Worm (Caenorhabditis elegans) whole organism, young adult: Measurements from ENCODE around the gene lge-1.

Experiments used
- B0035.1 ChIP-seq: sonication (generic microtip); optimal IDR thresholded peaks from 2 replicates; lab custom pipeline; 2016; ENCODE audit warnings: missing genetic modification characterization, mild to moderate bottlenecking, missing compliant biosample characterization, missing genotype, missing genetic modification reagents
- C06A6.2 ChIP-seq: fragments of 200-800 bp; sonication (Bioruptor generic); conservative IDR thresholded peaks from 2 replicates; pipeline ENCODE4 v1.3.6; 2022; ENCODE audit warnings: missing genetic modification characterization, missing compliant biosample characterization
- F10E7.11 ChIP-seq: sonication (generic microtip); optimal IDR thresholded peaks from 2 replicates; lab custom pipeline; 2017; ENCODE audit warnings: mild to moderate bottlenecking, missing genetic modification characterization, moderate library complexity, missing compliant biosample characterization
- F23B12.7 ChIP-seq: sonication (generic microtip); optimal IDR thresholded peaks from 2 replicates; lab custom pipeline; 2017; ENCODE audit warnings: missing genetic modification characterization, mild to moderate bottlenecking, missing compliant biosample characterization, antibody characterized with exemption, moderate library complexity; ENCODE audit not compliant: insufficient read depth
- F52B5.7 ChIP-seq: sonication (generic microtip); optimal IDR thresholded peaks from 2 replicates; lab custom pipeline; 2016; ENCODE audit warnings: mild to moderate bottlenecking, missing genetic modification characterization, missing compliant biosample characterization
- Y56A3A.18 ChIP-seq: fragments of 200-800 bp; sonication (Bioruptor generic); IDR thresholded peaks from 2 replicates; pipeline ENCODE4 v1.3.6; 2022; ENCODE audit warnings: missing genetic modification reagents, missing genetic modification characterization, missing compliant biosample characterization
- Y67H2A.10 ChIP-seq: fragments of 200-800 bp; sonication (Bioruptor generic); conservative IDR thresholded peaks from 2 replicates; pipeline ENCODE4 v1.3.6; 2022; ENCODE audit warnings: missing genetic modification reagents, missing genetic modification characterization, missing compliant biosample characterization
- ama-1 ChIP-seq, 3 experiments: fragments of 150-350 bp in 1 of 3; sonication (generic microtip) in 2 of 3; optimal IDR thresholded peaks; 2 replicates each; lab custom pipeline; 2014 to 2018; ENCODE audit warnings: missing biosample characterization in 2 of 3, missing genetic modification characterization in 2 of 3, missing genetic modification reagents in 2 of 3
- attf-5 ChIP-seq: fragments of 200-800 bp; sonication (Bioruptor generic); optimal IDR thresholded peaks from 2 replicates; lab custom pipeline; 2018; ENCODE audit warnings: mild to moderate bottlenecking, missing genetic modification characterization, missing compliant biosample characterization
- cebp-1 ChIP-seq, 2 experiments: fragments of 200-800 bp in 1 of 2; sonication (Bioruptor generic) in 1 of 2; sonication (generic microtip) in 1 of 2; IDR thresholded peaks in 1 of 2; optimal IDR thresholded peaks in 1 of 2; 2 replicates each; pipeline versions ENCODE4 v1.3.6 to Lab custom; 2017 to 2022; ENCODE audit warnings: missing compliant biosample characterization in 2 of 2, missing genetic modification characterization in 2 of 2, mild to moderate bottlenecking in 1 of 2, missing genetic modification reagents in 1 of 2, moderate library complexity in 1 of 2
- dpl-1 ChIP-seq: fragments of 150-350 bp; optimal IDR thresholded peaks from 2 replicates; lab custom pipeline; 2014; ENCODE audit warnings: missing biosample characterization, missing genetic modification reagents, missing genetic modification characterization
- efl-1 ChIP-seq: fragments of 150-350 bp; optimal IDR thresholded peaks from 2 replicates; lab custom pipeline; 2014; ENCODE audit warnings: missing biosample characterization, missing genetic modification reagents, missing genetic modification characterization
- egl-44 ChIP-seq: fragments of 200-800 bp; sonication (Bioruptor generic); IDR thresholded peaks from 2 replicates; pipeline ENCODE4 v1.3.6; 2022; ENCODE audit warnings: missing genetic modification reagents, missing genetic modification characterization, missing compliant biosample characterization
- egrh-3 ChIP-seq: fragments of 200-800 bp; sonication (Bioruptor generic); IDR thresholded peaks from 2 replicates; pipeline ENCODE4 v1.3.6; 2022; ENCODE audit warnings: missing genetic modification reagents, missing genetic modification characterization, missing compliant biosample characterization
- ets-4 ChIP-seq: fragments of 200-800 bp; sonication (Bioruptor generic); optimal IDR thresholded peaks from 2 replicates; lab custom pipeline; 2018; ENCODE audit warnings: mild to moderate bottlenecking, missing genetic modification characterization, missing compliant biosample characterization
- lin-54 ChIP-seq: fragments of 200-800 bp; sonication (Bioruptor generic); optimal IDR thresholded peaks from 2 replicates; lab custom pipeline; 2018; ENCODE audit warnings: mild to moderate bottlenecking, missing genetic modification characterization, missing compliant biosample characterization
- mes-4 ChIP-seq: sonication (generic microtip); optimal IDR thresholded peaks from 2 replicates; lab custom pipeline; 2016; ENCODE audit warnings: missing genotype, missing genetic modification characterization, missing compliant biosample characterization
- mxl-1 ChIP-seq: sonication (generic microtip); optimal IDR thresholded peaks from 2 replicates; lab custom pipeline; 2016; ENCODE audit warnings: missing genetic modification characterization, missing compliant biosample characterization
- nfya-1 ChIP-seq: sonication (generic microtip); optimal IDR thresholded peaks from 2 replicates; lab custom pipeline; 2017; ENCODE audit warnings: antibody characterized with exemption, missing compliant biosample characterization, missing genetic modification characterization, borderline replicate concordance; ENCODE audit not compliant: insufficient read depth
- nhr-120 ChIP-seq: fragments of 200-800 bp; sonication (Bioruptor generic); IDR thresholded peaks from 2 replicates; pipeline ENCODE4 v1.3.6; 2022; ENCODE audit warnings: missing genetic modification characterization, missing compliant biosample characterization
- nhr-80 ChIP-seq: sonication (generic microtip); optimal IDR thresholded peaks from 2 replicates; lab custom pipeline; 2016; ENCODE audit warnings: missing genetic modification characterization, missing compliant biosample characterization
- nhr-90 ChIP-seq: sonication (generic microtip); optimal IDR thresholded peaks from 2 replicates; lab custom pipeline; 2016; ENCODE audit warnings: missing genotype, mild to moderate bottlenecking, missing genetic modification characterization, missing compliant biosample characterization
- pbrm-1 ChIP-seq: fragments of 200-800 bp; sonication (Bioruptor generic); IDR thresholded peaks from 2 replicates; pipeline ENCODE4 v1.3.6; 2022; ENCODE audit warnings: missing genetic modification reagents, missing genetic modification characterization, missing compliant biosample characterization
- sea-2 ChIP-seq: fragments of 200-800 bp; sonication (Bioruptor generic); IDR thresholded peaks from 2 replicates; pipeline ENCODE4 v1.3.6; 2022; ENCODE audit warnings: missing genetic modification characterization, missing compliant biosample characterization
- snpc-1.3 ChIP-seq: sonication (generic microtip); optimal IDR thresholded peaks from 2 replicates; lab custom pipeline; 2017; ENCODE audit warnings: missing genetic modification characterization, mild to moderate bottlenecking, missing compliant biosample characterization, antibody characterized with exemption, moderate library complexity, missing genotype, missing genetic modification reagents; ENCODE audit not compliant: insufficient read depth
- snpc-4 ChIP-seq, 5 experiments: fragments of 150-350 bp in 1 of 5; sonication (generic microtip) in 4 of 5; optimal IDR thresholded peaks; 2 replicates each; lab custom pipeline; 2014 to 2018; ENCODE audit warnings: missing genetic modification characterization in 5 of 5, missing biosample characterization in 3 of 5, antibody characterized with exemption in 2 of 5, mild to moderate bottlenecking in 2 of 5, missing compliant biosample characterization in 2 of 5, missing genotype in 2 of 5, moderate library complexity in 2 of 5, missing genetic modification reagents in 1 of 5
- somi-1 ChIP-seq: fragments of 200-800 bp; sonication (Bioruptor generic); optimal IDR thresholded peaks from 2 replicates; lab custom pipeline; 2018; ENCODE audit warnings: mild to moderate bottlenecking, missing genetic modification characterization, missing compliant biosample characterization
- tbp1 ChIP-seq: fragments of 200-800 bp; sonication (Bioruptor generic); optimal IDR thresholded peaks from 2 replicates; lab custom pipeline; 2018; ENCODE audit warnings: mild to moderate bottlenecking, missing genetic modification characterization, missing compliant biosample characterization
- unc-130 ChIP-seq: sonication (generic microtip); optimal IDR thresholded peaks from 2 replicates; lab custom pipeline; 2016; ENCODE audit warnings: missing genetic modification reagents, missing genetic modification characterization, missing compliant biosample characterization
- unc-62 ChIP-seq: fragments of 150-350 bp; optimal IDR thresholded peaks from 2 replicates; lab custom pipeline; 2014; ENCODE audit warnings: missing biosample characterization, missing genetic modification reagents, missing genetic modification characterization
- zfh-2 ChIP-seq: fragments of 200-800 bp; sonication (Bioruptor generic); conservative IDR thresholded peaks from 2 replicates; pipeline ENCODE4 v1.3.6; 2022; ENCODE audit warnings: missing genetic modification reagents, missing genetic modification characterization, missing compliant biosample characterization
- ztf-22 ChIP-seq: fragments of 200-800 bp; sonication (Bioruptor generic); optimal IDR thresholded peaks from 2 replicates; lab custom pipeline; 2018; ENCODE audit warnings: mild to moderate bottlenecking, missing genetic modification characterization, moderate library complexity, missing compliant biosample characterization
- ztf-26 ChIP-seq: sonication (generic microtip); optimal IDR thresholded peaks from 2 replicates; lab custom pipeline; 2017; ENCODE audit warnings: missing genetic modification characterization, missing compliant biosample characterization
- ztf-3 ChIP-seq: fragments of 200-800 bp; sonication (Bioruptor generic); optimal IDR thresholded peaks from 2 replicates; lab custom pipeline; 2018; ENCODE audit warnings: mild to moderate bottlenecking, missing genetic modification characterization, missing compliant biosample characterization

lge-1 gene

ce11 chrX:11003701-11004100 lies 37.4 kb downstream of the lge-1 start:
- TF ChIP-seq pbrm-1 (GFP tag; lab: Robert Waterston, UW) (no peak), unc-130 (GFP tag; lab: Kevin White, UChicago) (no peak), ets-4 (GFP tag; lab: Kevin White, UChicago) (no peak), mes-4 (tag; lab: Kevin White, UChicago) (no peak), snpc-1.3 (tag; lab: Kevin White, UChicago) (no peak), dpl-1 (GFP tag; lab: Kevin White, UChicago) (no peak)
- TF ChIP-seq, all 124 proteins: peak for 0

ce11 chrX:11007393-11007792 lies 41.0 kb downstream of the lge-1 start:
- TF ChIP-seq nhr-120 (GFP tag; lab: Robert Waterston, UW) (no peak), ztf-26 (no peak), nhr-80 (peak; percentile 42), zfh-2 (GFP tag; lab: Robert Waterston, UW) (no peak), cebp-1 (GFP tag; IDR thresholded peaks at IDR 0.05; lab: Robert Waterston, UW) (no peak), cebp-1 (tag; optimal IDR thresholded peaks at IDR 0.05; lab: Kevin White, UChicago) (no peak), nfya-1 (no peak), F10E7.11 (no peak), ztf-22 (no peak)

ce11 chrX:11008052-11008451 lies 41.7 kb downstream of the lge-1 start, which contains the start of gene del-5:
TSS of gene del-5 (minus strand) at chrX:11008181.
- TF ChIP-seq efl-1 (GFP tag; lab: Kevin White, UChicago) (no peak), nhr-80 (peak; percentile 58), F52B5.7 (tag; lab: Kevin White, UChicago) (no peak), unc-62 (GFP tag; lab: Kevin White, UChicago) (peak; percentile 14), ets-4 (GFP tag; lab: Kevin White, UChicago) (peak; percentile 73), ztf-3 (GFP tag; lab: Kevin White, UChicago) (no peak), attf-5 (no peak), egl-44 (GFP tag; lab: Robert Waterston, UW) (no peak), lin-54 (no peak)

ce11 chrX:11008954-11009353 lies 42.6 kb downstream of the lge-1 start, which contains the start of gene ttr-31:
TSS of gene ttr-31 (minus strand) at chrX:11009054.
- TF ChIP-seq tbp1 (GFP tag; lab: Kevin White, UChicago) (no peak), snpc-4 (GFP tag; optimal IDR thresholded peaks at IDR 0.05; lab: Kevin White, UChicago) (no peak), snpc-4 (tag; optimal IDR thresholded peaks at IDR 0.05; lab: Kevin White, UChicago) (no peak)

ce11 chrX:11010565-11010964 lies 44.2 kb downstream of the lge-1 start, which contains the start of gene F58A3.4:
TSS of gene F58A3.4 (minus strand) at chrX:11010665.
- TF ChIP-seq sea-2 (GFP tag; lab: Robert Waterston, UW) (no peak), unc-130 (GFP tag; lab: Kevin White, UChicago) (no peak), mxl-1 (no peak), tbp1 (GFP tag; lab: Kevin White, UChicago) (no peak), nhr-120 (GFP tag; lab: Robert Waterston, UW) (no peak), nhr-90 (no peak), Y67H2A.10 (GFP tag; lab: Robert Waterston, UW) (no peak), Y56A3A.18 (GFP tag; lab: Robert Waterston, UW) (no peak), egrh-3 (GFP tag; lab: Robert Waterston, UW) (no peak), B0035.1 (tag; lab: Kevin White, UChicago) (no peak), C06A6.2 (GFP tag; lab: Robert Waterston, UW) (no peak), somi-1 (GFP tag; lab: Kevin White, UChicago) (no peak), ama-1 (optimal IDR thresholded peaks at IDR 0.05; lab: Kevin White, UChicago) (no peak), ama-1 (GFP tag; optimal IDR thresholded peaks at IDR 0.05; lab: Kevin White, UChicago) (no peak), F23B12.7 (tag; lab: Kevin White, UChicago) (no peak)
